Worm (Caenorhabditis elegans) whole organism, L4 larva: ENCODE results near the gene T26C5.4.

ENCODE experiments used
- F10B5.3 ChIP-seq: sonication (generic microtip); optimal IDR thresholded peaks from 2 replicates; lab custom pipeline; 2016; ENCODE audit warnings: mild to moderate bottlenecking, missing genetic modification characterization, missing compliant biosample characterization
- F44E2.7 ChIP-seq: fragments of 200-800 bp; sonication (Bioruptor generic); IDR thresholded peaks from 2 replicates; pipeline ENCODE4 v2.1.2; 2022; ENCODE audit warnings: missing genetic modification characterization, missing compliant biosample characterization
- R02D3.7 ChIP-seq: fragments of 150-350 bp; sonication (generic microtip); optimal IDR thresholded peaks from 3 replicates; lab custom pipeline; 2014; ENCODE audit warnings: missing biosample characterization, missing genetic modification characterization
- T26A8.4 ChIP-seq: fragments of 200-800 bp; sonication (Bioruptor generic); IDR thresholded peaks from 2 replicates; pipeline ENCODE4 v1.3.6; 2022; ENCODE audit warnings: missing genetic modification characterization, missing compliant biosample characterization
- Y48G9A.11 ChIP-seq: fragments of 200-800 bp; sonication (Bioruptor generic); IDR thresholded peaks from 2 replicates; pipeline ENCODE4 v1.3.6; 2022; ENCODE audit warnings: missing genetic modification reagents, missing genetic modification characterization, missing compliant biosample characterization
- aha-1 ChIP-seq: fragments of 150-350 bp; peaks from one replicate; lab custom pipeline; 2014; ENCODE audit warnings: missing biosample characterization, missing genetic modification characterization
- aly-2 ChIP-seq: sonication (generic microtip); optimal IDR thresholded peaks from 2 replicates; lab custom pipeline; 2018; ENCODE audit warnings: missing biosample characterization, missing genetic modification characterization
- arid-1 ChIP-seq: fragments of 200-800 bp; sonication (Bioruptor generic); conservative IDR thresholded peaks from 2 replicates; pipeline ENCODE4 v1.3.6; 2022; ENCODE audit warnings: missing genetic modification reagents, missing genetic modification characterization, missing compliant biosample characterization
- attf-4 ChIP-seq: sonication (generic microtip); optimal IDR thresholded peaks from 3 replicates; lab custom pipeline; 2017; ENCODE audit warnings: missing biosample characterization, missing genetic modification characterization
- ceh-20 ChIP-seq: fragments of 200-800 bp; sonication (Bioruptor generic); IDR thresholded peaks from 2 replicates; pipeline ENCODE4 v1.3.6; 2022; ENCODE audit warnings: missing genetic modification reagents, missing genetic modification characterization, missing compliant biosample characterization
- ceh-44 ChIP-seq: fragments of 200-800 bp; sonication (Bioruptor generic); IDR thresholded peaks from 2 replicates; pipeline ENCODE4 v1.3.6; 2022; ENCODE audit warnings: missing genetic modification reagents, missing genetic modification characterization, missing compliant biosample characterization
- ces-1 ChIP-seq: fragments of 150-350 bp; sonication (generic microtip); optimal IDR thresholded peaks from 4 replicates; lab custom pipeline; 2014; ENCODE audit warnings: missing biosample characterization, missing genetic modification reagents, missing genetic modification characterization
- daf-16 ChIP-seq, 3 experiments: sonication (generic microtip); optimal IDR thresholded peaks; 2 replicates each; lab custom pipeline; 2016 to 2017; ENCODE audit warnings: missing genetic modification characterization in 3 of 3, missing genetic modification reagents in 3 of 3, mild to moderate bottlenecking in 2 of 3, missing compliant biosample characterization in 2 of 3, missing biosample characterization in 1 of 3, moderate library complexity in 1 of 3
- dmd-6 ChIP-seq: fragments of 200-800 bp; sonication (Bioruptor generic); IDR thresholded peaks from 2 replicates; pipeline ENCODE4 v1.3.6; 2022; ENCODE audit warnings: missing genetic modification reagents, missing genetic modification characterization, missing compliant biosample characterization
- dpl-1 ChIP-seq: fragments of 150-350 bp; optimal IDR thresholded peaks from 2 replicates; lab custom pipeline; 2014; ENCODE audit warnings: missing biosample characterization, missing genetic modification reagents, missing genetic modification characterization
- egl-43 ChIP-seq: fragments of 200-800 bp; sonication (Bioruptor generic); IDR thresholded peaks from 2 replicates; pipeline ENCODE4 v1.3.6; 2022; ENCODE audit warnings: missing genetic modification reagents, missing genetic modification characterization, missing compliant biosample characterization
- fos-1 ChIP-seq: fragments of 150-350 bp; optimal IDR thresholded peaks from 2 replicates; lab custom pipeline; 2014; ENCODE audit warnings: missing biosample characterization, missing genetic modification characterization
- hif-1 ChIP-seq, 2 experiments: sonication (generic microtip); optimal IDR thresholded peaks; 2 replicates each; lab custom pipeline; 2016 to 2017; ENCODE audit warnings: missing compliant biosample characterization in 2 of 2, missing genetic modification characterization in 2 of 2, missing genetic modification reagents in 2 of 2, missing genotype in 2 of 2, mild to moderate bottlenecking in 1 of 2
- hlh-11 ChIP-seq: fragments of 200-800 bp; sonication (Bioruptor generic); optimal IDR thresholded peaks from 2 replicates; lab custom pipeline; 2018; ENCODE audit warnings: mild to moderate bottlenecking, missing genetic modification characterization, missing compliant biosample characterization
- jun-1 ChIP-seq: fragments of 150-350 bp; optimal IDR thresholded peaks from 2 replicates; lab custom pipeline; 2014; ENCODE audit warnings: missing biosample characterization, missing genetic modification reagents, missing genetic modification characterization
- lim-7 ChIP-seq: fragments of 200-800 bp; sonication (Bioruptor generic); IDR thresholded peaks from 2 replicates; pipeline ENCODE4 v1.3.6; 2022; ENCODE audit warnings: missing genetic modification characterization, missing compliant biosample characterization
- lin-13 ChIP-seq: fragments of 150-350 bp; optimal IDR thresholded peaks from 2 replicates; lab custom pipeline; 2014; ENCODE audit warnings: missing biosample characterization, missing genetic modification reagents, missing genetic modification characterization
- mdl-1 ChIP-seq, 2 experiments: fragments of 150-350 bp in 1 of 2; sonication (generic microtip) in 1 of 2; optimal IDR thresholded peaks; 2 replicates each; lab custom pipeline; 2014 to 2017; ENCODE audit warnings: missing biosample characterization in 2 of 2, missing genetic modification characterization in 2 of 2
- mdt-29 ChIP-seq: fragments of 200-800 bp; sonication (Bioruptor generic); IDR thresholded peaks from 2 replicates; pipeline ENCODE4 v1.3.6; 2022; ENCODE audit warnings: missing genetic modification reagents, missing genetic modification characterization, missing compliant biosample characterization
- mes-2 ChIP-seq: sonication (generic microtip); optimal IDR thresholded peaks from 2 replicates; lab custom pipeline; 2016; ENCODE audit warnings: missing genotype, mild to moderate bottlenecking, missing genetic modification characterization, missing compliant biosample characterization; ENCODE audit not compliant: poor library complexity, severe bottlenecking
- mxl-3 ChIP-seq: fragments of 200-800 bp; sonication (Bioruptor generic); optimal IDR thresholded peaks from 2 replicates; lab custom pipeline; 2018; ENCODE audit warnings: mild to moderate bottlenecking, missing genetic modification characterization, missing compliant biosample characterization
- nhr-10 ChIP-seq: fragments of 150-350 bp; optimal IDR thresholded peaks from 2 replicates; lab custom pipeline; 2014; ENCODE audit warnings: missing biosample characterization, missing genetic modification characterization
- nhr-11 ChIP-seq: fragments of 150-350 bp; optimal IDR thresholded peaks from 2 replicates; lab custom pipeline; 2014; ENCODE audit warnings: missing biosample characterization, missing genetic modification characterization
- nhr-28 ChIP-seq: fragments of 150-350 bp; optimal IDR thresholded peaks from 2 replicates; lab custom pipeline; 2014; ENCODE audit warnings: missing biosample characterization, missing genetic modification characterization
- nhr-42 ChIP-seq: fragments of 200-800 bp; sonication (Bioruptor generic); IDR thresholded peaks from 2 replicates; pipeline ENCODE4 v1.3.6; 2022; ENCODE audit warnings: missing genetic modification characterization, missing compliant biosample characterization
- nhr-48 ChIP-seq: sonication (generic microtip); optimal IDR thresholded peaks from 2 replicates; lab custom pipeline; 2016; ENCODE audit warnings: mild to moderate bottlenecking, missing genetic modification characterization, missing compliant biosample characterization
- nhr-77 ChIP-seq: fragments of 150-350 bp; optimal IDR thresholded peaks from 2 replicates; lab custom pipeline; 2014; ENCODE audit warnings: missing biosample characterization, missing genetic modification characterization
- php-3 ChIP-seq: fragments of 200-800 bp; sonication (Bioruptor generic); IDR thresholded peaks from 2 replicates; pipeline ENCODE4 v1.3.6; 2022; ENCODE audit warnings: missing genetic modification reagents, missing genetic modification characterization, missing compliant biosample characterization
- pqm-1 ChIP-seq: sonication (generic microtip); optimal IDR thresholded peaks from 2 replicates; lab custom pipeline; 2017; ENCODE audit warnings: missing biosample characterization, missing genetic modification characterization
- saeg-2 ChIP-seq: fragments of 200-800 bp; sonication (Bioruptor generic); IDR thresholded peaks from 2 replicates; pipeline ENCODE4 v1.3.6; 2022; ENCODE audit warnings: missing genetic modification reagents, missing genetic modification characterization, missing compliant biosample characterization
- tag-97 ChIP-seq: fragments of 200-800 bp; sonication (Bioruptor generic); IDR thresholded peaks from 2 replicates; pipeline ENCODE4 v1.3.6; 2022; ENCODE audit warnings: missing genetic modification characterization, missing compliant biosample characterization
- tra-1 ChIP-seq: fragments of 200-800 bp; sonication (Bioruptor generic); IDR thresholded peaks from 2 replicates; pipeline ENCODE4 v1.3.6; 2022; ENCODE audit warnings: missing genetic modification reagents, missing genetic modification characterization, missing compliant biosample characterization
- unc-130 ChIP-seq: sonication (generic microtip); optimal IDR thresholded peaks from 2 replicates; lab custom pipeline; 2016; ENCODE audit warnings: missing genetic modification reagents, missing genetic modification characterization, missing compliant biosample characterization
- unc-39 ChIP-seq: sonication (generic microtip); optimal IDR thresholded peaks from 2 replicates; lab custom pipeline; 2017; ENCODE audit warnings: missing biosample characterization, missing genetic modification characterization
- unc-62 ChIP-seq, 3 experiments: fragments of 150-350 bp in 1 of 3; sonication (generic microtip); optimal IDR thresholded peaks in 2 of 3; peaks in 1 of 3; 1 replicate in 1 of 3; 2 replicates in 2 of 3; lab custom pipeline; 2014 to 2017; ENCODE audit warnings: missing biosample characterization in 3 of 3, missing genetic modification characterization in 3 of 3, missing genetic modification reagents in 3 of 3, missing genotype in 1 of 3
- ztf-7 ChIP-seq: fragments of 150-350 bp; optimal IDR thresholded peaks from 2 replicates; lab custom pipeline; 2014; ENCODE audit warnings: missing biosample characterization, missing genetic modification characterization

T26C5.4 gene

DNA sequence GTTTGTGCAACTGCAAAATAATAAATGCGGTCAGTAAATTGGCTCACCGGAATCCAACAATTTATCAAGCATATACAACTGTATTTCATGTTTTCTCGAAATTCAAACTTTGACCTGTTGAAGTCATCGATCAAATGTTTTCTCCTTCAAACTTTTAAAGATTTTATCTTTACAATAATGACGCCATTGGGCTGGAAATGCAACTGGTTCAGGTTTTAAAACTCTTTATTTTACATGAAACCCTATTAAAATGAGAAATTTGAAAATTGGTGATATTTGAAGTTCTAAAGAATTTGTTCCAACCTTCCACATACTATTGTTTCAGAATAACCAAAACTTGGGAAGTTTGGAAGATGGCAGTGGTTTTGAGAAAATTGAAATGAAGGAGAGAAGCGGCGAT lies 13.3 kb downstream of the T26C5.4 start:
- TF ChIP-seq T26A8.4 (GFP tag; lab: Robert Waterston, UW) (no peak), nhr-10 (tag; lab: Kevin White, UChicago) (no peak), Y48G9A.11 (no peak), aha-1 (tag; lab: Kevin White, UChicago) (peak; percentile 63)

- no peak for TF ChIP-seq egl-43 (GFP tag; lab: Robert Waterston, UW)
- TF ChIP-seq nhr-42 (GFP tag; lab: Robert Waterston, UW): no peak
- TF ChIP-seq daf-16 (GFP tag; optimal IDR thresholded peaks at IDR 0.05; lab: Kevin White, UChicago): no peak
- no peak for TF ChIP-seq daf-16 (tag; optimal IDR thresholded peaks at IDR 0.05; lab: Kevin White, UChicago)
- TF ChIP-seq mes-2 (tag; lab: Kevin White, UChicago): no peak
- no peak for TF ChIP-seq attf-4 (tag; lab: Kevin White, UChicago)
- TF ChIP-seq F10B5.3: no peak
- TF ChIP-seq dpl-1 (GFP tag; lab: Kevin White, UChicago): no peak
- TF ChIP-seq saeg-2 (GFP tag; lab: Robert Waterston, UW): no peak
- TF ChIP-seq ceh-44 (GFP tag; lab: Robert Waterston, UW): no peak
- no peak for TF ChIP-seq unc-130 (GFP tag; lab: Kevin White, UChicago)
- no peak for TF ChIP-seq R02D3.7 (tag; lab: Kevin White, UChicago)
- TF ChIP-seq arid-1 (GFP tag; lab: Robert Waterston, UW): no peak
- TF ChIP-seq jun-1 (tag; lab: Kevin White, UChicago): no peak
- TF ChIP-seq unc-39 (tag; lab: Kevin White, UChicago): no peak
These were observed 14.0 kb downstream of the T26C5.4 start, which contains the start of gene T26C5.3 for ce11 chrII:9236283-9236682. Gene T26C5.3 (plus strand): TSS chrII:9236583.

- no peak for TF ChIP-seq egl-43 (GFP tag; lab: Robert Waterston, UW)
- peak; percentile 52 for TF ChIP-seq mxl-3 (GFP tag; lab: Kevin White, UChicago)
- peak in 1 of 2 experiments; percentile 63 for TF ChIP-seq unc-62 (GFP tag; optimal IDR thresholded peaks at IDR 0.05 in 1 of 2; lab: Kevin White, UChicago)
- no peak for TF ChIP-seq unc-62 (tag; optimal IDR thresholded peaks at IDR 0.05; lab: Kevin White, UChicago)
- peak; percentile 28 for TF ChIP-seq nhr-28 (tag; lab: Kevin White, UChicago)
These were observed 16.5 kb downstream of the T26C5.4 start for ce11 chrII:9233813-9234212.

DNA sequence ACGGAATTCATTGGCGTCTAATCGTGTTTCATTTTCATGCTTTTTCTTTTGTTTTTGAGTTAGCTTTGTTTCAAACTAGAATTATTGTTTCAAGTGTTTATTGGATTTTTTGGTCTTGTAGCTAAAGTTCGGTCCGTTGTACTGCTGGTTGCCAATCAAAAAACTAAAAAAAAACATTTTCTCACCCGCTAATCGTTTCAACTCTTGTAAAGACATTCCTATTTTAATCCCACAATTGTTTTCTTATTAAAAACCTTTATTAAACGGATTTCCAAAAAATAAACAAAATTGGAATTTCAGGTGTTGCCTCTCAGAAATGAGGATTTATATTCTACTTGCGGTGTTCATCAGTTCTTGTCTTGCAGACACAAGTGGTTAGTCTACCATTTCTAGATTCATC lies 17.4 kb downstream of the T26C5.4 start, which contains the start of gene T26C5.2:
Gene T26C5.2, plus strand, starts transcription at position 301 of the 400 bp plus-strand sequence.
- TF ChIP-seq aly-2: no peak
- TF ChIP-seq nhr-42 (GFP tag; lab: Robert Waterston, UW): no peak
- TF ChIP-seq nhr-11 (tag; lab: Kevin White, UChicago): no peak
- TF ChIP-seq hif-1 (tag; optimal IDR thresholded peaks at IDR 0.05; lab: Kevin White, UChicago): no peak
- TF ChIP-seq lim-7 (GFP tag; lab: Robert Waterston, UW): no peak
- no peak for TF ChIP-seq lin-13
- TF ChIP-seq ztf-7 (tag; lab: Kevin White, UChicago): no peak
- TF ChIP-seq F44E2.7 (GFP tag; lab: Robert Waterston, UW): no peak
- no peak for TF ChIP-seq ces-1 (GFP tag; lab: Kevin White, UChicago)

- TF ChIP-seq fos-1 (tag; lab: Kevin White, UChicago): no peak
- no peak for TF ChIP-seq ceh-20 (GFP tag; lab: Robert Waterston, UW)
- TF ChIP-seq unc-62 (GFP tag; optimal IDR thresholded peaks at IDR 0.05 in 1 of 2; lab: Kevin White, UChicago): no peak
- TF ChIP-seq unc-62 (tag; optimal IDR thresholded peaks at IDR 0.05; lab: Kevin White, UChicago): no peak
These were observed 17.8 kb downstream of the T26C5.4 start for ce11 chrII:9232493-9232892.

DNA sequence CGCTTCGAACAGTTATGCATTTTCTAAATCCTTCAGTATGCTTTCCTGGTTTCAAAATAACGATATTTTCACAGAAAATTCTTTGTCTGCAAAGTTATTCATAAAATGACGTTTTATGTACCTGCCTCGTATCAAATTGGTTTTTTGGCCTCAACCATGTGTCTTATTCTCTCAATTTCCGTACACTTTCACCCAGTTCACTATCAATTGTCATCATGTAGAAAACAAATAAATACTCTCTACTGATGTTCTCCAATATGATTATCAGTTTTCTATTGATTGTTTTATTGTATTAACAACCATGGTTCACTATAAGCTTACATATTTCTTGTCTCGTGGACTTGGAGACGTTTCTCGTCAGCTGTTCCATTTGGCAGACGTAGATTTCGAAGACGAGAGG lies 19.1 kb downstream of the T26C5.4 start, which contains the start of gene gst-13:
Gene gst-13, plus strand, starts transcription at position 218 of the 400 bp plus-strand sequence.
- TF ChIP-seq pqm-1 (peak; percentile 92), nhr-48 (peak; percentile 18), dmd-6 (GFP tag; lab: Robert Waterston, UW) (peak; percentile 84), mdl-1 (tag; optimal IDR thresholded peaks at IDR 0.05; lab: Kevin White, UChicago) (peak in 1 of 2 experiments; percentile 46), unc-62 (GFP tag; optimal IDR thresholded peaks at IDR 0.05 in 1 of 2; lab: Kevin White, UChicago) (peak in 1 of 2 experiments; percentile 35), unc-62 (tag; optimal IDR thresholded peaks at IDR 0.05; lab: Kevin White, UChicago) (no peak), nhr-77 (peak; percentile 66), tag-97 (GFP tag; lab: Robert Waterston, UW) (no peak), php-3 (GFP tag; lab: Robert Waterston, UW) (peak; percentile 34; the same call in 1 of the 2 replicates), mxl-3 (GFP tag; lab: Kevin White, UChicago) (peak; percentile 86), mdt-29 (GFP tag; lab: Robert Waterston, UW) (no peak), hlh-11 (tag; lab: Kevin White, UChicago) (peak; percentile 85), tra-1 (GFP tag; lab: Robert Waterston, UW) (no peak), daf-16 (GFP tag; optimal IDR thresholded peaks at IDR 0.05; lab: Kevin White, UChicago) (no peak), daf-16 (tag; optimal IDR thresholded peaks at IDR 0.05; lab: Kevin White, UChicago) (peak; percentile 84)
